Fruit fly (Drosophila melanogaster) whole organism, prepupa: ENCODE measurements around the gene Gr93a.

ENCODE experiments used
- Blimp-1 ChIP-seq: fragments of 200-800 bp; sonication (Bioruptor generic); optimal IDR thresholded peaks from 3 replicates; lab custom pipeline; 2017; ENCODE audit warnings: missing biosample characterization, missing genetic modification characterization, mild to moderate bottlenecking, moderate library complexity, missing genetic modification reagents
- CG10631 ChIP-seq: fragments of 200-800 bp; sonication (Bioruptor generic); optimal IDR thresholded peaks from 2 replicates; lab custom pipeline; 2016; ENCODE audit warnings: missing biosample characterization, missing genetic modification characterization
- CG10669 ChIP-seq: fragments of 200-800 bp; sonication (Bioruptor generic); optimal IDR thresholded peaks from 3 replicates; lab custom pipeline; 2018; ENCODE audit warnings: missing biosample characterization, mild to moderate bottlenecking, missing genetic modification characterization, moderate library complexity
- CG11294 ChIP-seq: fragments of 200-800 bp; sonication (Bioruptor generic); IDR thresholded peaks from 2 replicates; pipeline ENCODE4 v1.3.6; 2022; ENCODE audit warnings: missing biosample characterization, missing genetic modification characterization
- CG11762 ChIP-seq: fragments of 200-800 bp; sonication (Bioruptor generic); optimal IDR thresholded peaks from 3 replicates; lab custom pipeline; 2016; ENCODE audit warnings: missing biosample characterization, missing genetic modification characterization; ENCODE audit not compliant: insufficient read depth
- CG11902 ChIP-seq: fragments of 200-800 bp; sonication (Bioruptor generic); optimal IDR thresholded peaks from 3 replicates; lab custom pipeline; 2016; ENCODE audit warnings: missing biosample characterization, missing genetic modification characterization
- CG15336 ChIP-seq: fragments of 200-800 bp; sonication (Bioruptor generic); IDR thresholded peaks from 2 replicates; pipeline ENCODE4 v1.3.6; 2022; ENCODE audit warnings: missing biosample characterization, missing genetic modification characterization
- CG1621 ChIP-seq: fragments of 200-800 bp; sonication (Bioruptor generic); optimal IDR thresholded peaks from 3 replicates; lab custom pipeline; 2018; ENCODE audit warnings: missing biosample characterization, mild to moderate bottlenecking, missing genetic modification characterization
- CG16779 ChIP-seq: fragments of 200-800 bp; sonication (Bioruptor generic); optimal IDR thresholded peaks from 3 replicates; lab custom pipeline; 2017; ENCODE audit warnings: missing biosample characterization, mild to moderate bottlenecking, missing genetic modification characterization
- CG3032 ChIP-seq: fragments of 200-800 bp; optimal IDR thresholded peaks from 2 replicates; lab custom pipeline; 2019; ENCODE audit warnings: missing biosample characterization, mild to moderate bottlenecking, missing genetic modification characterization, moderate library complexity
- CG31627 ChIP-seq: fragments of 200-800 bp; sonication (Bioruptor generic); optimal IDR thresholded peaks from 3 replicates; lab custom pipeline; 2016; ENCODE audit warnings: missing biosample characterization, missing genetic modification characterization
- CG34406 ChIP-seq: fragments of 200-800 bp; sonication (Bioruptor generic); optimal IDR thresholded peaks from 3 replicates; lab custom pipeline; 2016; ENCODE audit warnings: missing biosample characterization, missing genetic modification characterization
- CG3919 ChIP-seq: fragments of 200-800 bp; sonication (Bioruptor generic); optimal IDR thresholded peaks from 3 replicates; lab custom pipeline; 2016; ENCODE audit warnings: missing biosample characterization, missing genetic modification characterization
- CG6163 ChIP-seq: fragments of 200-800 bp; sonication (Bioruptor generic); IDR thresholded peaks from 3 replicates; pipeline ENCODE4 v1.3.6; 2022; ENCODE audit warnings: missing biosample characterization, missing genetic modification characterization
- CG6276 ChIP-seq: fragments of 200-800 bp; sonication (Bioruptor generic); optimal IDR thresholded peaks from 2 replicates; lab custom pipeline; 2017; ENCODE audit warnings: missing biosample characterization, mild to moderate bottlenecking, missing genetic modification characterization
- CG6792 ChIP-seq: fragments of 200-800 bp; sonication (Bioruptor generic); optimal IDR thresholded peaks from 3 replicates; lab custom pipeline; 2016; ENCODE audit warnings: missing biosample characterization, missing genetic modification characterization
- CG6854 ChIP-seq: fragments of 200-800 bp; sonication (Bioruptor generic); optimal IDR thresholded peaks from 2 replicates; lab custom pipeline; 2017; ENCODE audit warnings: missing biosample characterization, mild to moderate bottlenecking, missing genetic modification characterization
- CG8119 ChIP-seq: fragments of 200-800 bp; sonication (Bioruptor generic); IDR thresholded peaks from 3 replicates; pipeline ENCODE4 v1.3.6; 2022; ENCODE audit warnings: missing biosample characterization, missing genetic modification characterization
- CG8319 ChIP-seq: fragments of 200-800 bp; sonication (Bioruptor generic); optimal IDR thresholded peaks from 3 replicates; lab custom pipeline; 2016; ENCODE audit warnings: missing biosample characterization, missing genetic modification characterization
- CG8632 ChIP-seq: fragments of 200-800 bp; sonication (Bioruptor generic); optimal IDR thresholded peaks from 3 replicates; lab custom pipeline; 2016; ENCODE audit warnings: missing biosample characterization, missing genetic modification characterization
- CG9139 ChIP-seq: fragments of 200-800 bp; sonication (Bioruptor generic); optimal IDR thresholded peaks from 3 replicates; lab custom pipeline; 2017; ENCODE audit warnings: missing biosample characterization, mild to moderate bottlenecking, missing genetic modification characterization
- Eip75B ChIP-seq: fragments of 200-800 bp; sonication (Bioruptor generic); optimal IDR thresholded peaks from 3 replicates; lab custom pipeline; 2016; ENCODE audit warnings: missing biosample characterization, missing genetic modification characterization
- Eip78C ChIP-seq: fragments of 200-800 bp; sonication (Bioruptor generic); peaks from one replicate; lab custom pipeline; 2016; ENCODE audit warnings: missing biosample characterization, missing genetic modification characterization
- Eip93F ChIP-seq: fragments of 200-800 bp; sonication (Bioruptor generic); optimal IDR thresholded peaks from 2 replicates; lab custom pipeline; 2016; ENCODE audit warnings: missing biosample characterization, mild to moderate bottlenecking, missing genetic modification characterization
- Ets21C ChIP-seq: fragments of 200-800 bp; sonication (Bioruptor generic); optimal IDR thresholded peaks from 3 replicates; lab custom pipeline; 2016; ENCODE audit warnings: missing biosample characterization, missing genetic modification characterization
- Ets96B ChIP-seq: fragments of 200-800 bp; optimal IDR thresholded peaks from 2 replicates; lab custom pipeline; 2019; ENCODE audit warnings: missing biosample characterization, mild to moderate bottlenecking, missing genetic modification characterization, moderate library complexity
- Gug ChIP-seq: fragments of 200-800 bp; sonication (Bioruptor generic); IDR thresholded peaks from 2 replicates; pipeline ENCODE4 v1.3.6; 2022; ENCODE audit warnings: missing biosample characterization, missing genetic modification characterization
- Hr38 ChIP-seq: sonication (Bioruptor generic); optimal IDR thresholded peaks from 2 replicates; lab custom pipeline; 2016; ENCODE audit warnings: missing biosample characterization, missing genetic modification characterization
- Hr39 ChIP-seq: fragments of 200-800 bp; sonication (Bioruptor generic); optimal IDR thresholded peaks from 2 replicates; lab custom pipeline; 2016; ENCODE audit warnings: missing biosample characterization, missing genetic modification characterization
- Hr4 ChIP-seq: fragments of 200-800 bp; sonication (Bioruptor generic); optimal IDR thresholded peaks from 3 replicates; lab custom pipeline; 2016; ENCODE audit warnings: missing biosample characterization, missing genetic modification characterization
- OdsH ChIP-seq: fragments of 200-800 bp; sonication (Bioruptor generic); optimal IDR thresholded peaks from 3 replicates; lab custom pipeline; 2016; ENCODE audit warnings: missing biosample characterization, missing genetic modification characterization
- Smox ChIP-seq: fragments of 200-800 bp; sonication (Bioruptor generic); optimal IDR thresholded peaks from 3 replicates; lab custom pipeline; 2016; ENCODE audit warnings: missing biosample characterization, missing genetic modification characterization
- Sox102F ChIP-seq: fragments of 200-800 bp; sonication (Bioruptor generic); optimal IDR thresholded peaks from 2 replicates; lab custom pipeline; 2016; ENCODE audit warnings: missing biosample characterization, mild to moderate bottlenecking, missing genetic modification characterization
- Sox14 ChIP-seq: fragments of 200-800 bp; sonication (Bioruptor generic); optimal IDR thresholded peaks from 3 replicates; lab custom pipeline; 2016; ENCODE audit warnings: missing biosample characterization, missing genetic modification characterization
- Sox15 ChIP-seq: fragments of 200-800 bp; sonication (Bioruptor generic); optimal IDR thresholded peaks from 3 replicates; lab custom pipeline; 2016; ENCODE audit warnings: missing biosample characterization, missing genetic modification characterization
- achi ChIP-seq: fragments of 200-800 bp; sonication (Bioruptor generic); optimal IDR thresholded peaks from 3 replicates; lab custom pipeline; 2016; ENCODE audit warnings: missing biosample characterization, missing genetic modification characterization
- acj6 ChIP-seq: fragments of 200-800 bp; sonication (Bioruptor generic); optimal IDR thresholded peaks from 3 replicates; lab custom pipeline; 2016; ENCODE audit warnings: missing biosample characterization, missing genetic modification characterization
- cyc ChIP-seq: fragments of 200-800 bp; sonication (Bioruptor generic); optimal IDR thresholded peaks from 3 replicates; lab custom pipeline; 2016; ENCODE audit warnings: missing biosample characterization, missing genetic modification characterization
- dac ChIP-seq: fragments of 200-800 bp; sonication (Bioruptor generic); optimal IDR thresholded peaks from 2 replicates; lab custom pipeline; 2017; ENCODE audit warnings: missing biosample characterization, mild to moderate bottlenecking, missing genetic modification characterization
- dsx ChIP-seq: fragments of 200-800 bp; optimal IDR thresholded peaks from 3 replicates; lab custom pipeline; 2019; ENCODE audit warnings: missing biosample characterization, mild to moderate bottlenecking, missing genetic modification characterization, moderate library complexity; ENCODE audit not compliant: poor library complexity, severe bottlenecking
- eg ChIP-seq: fragments of 200-800 bp; sonication (Bioruptor generic); IDR thresholded peaks from 3 replicates; pipeline ENCODE4 v1.3.6; 2022; ENCODE audit warnings: missing biosample characterization, missing genetic modification characterization
- esn ChIP-seq: fragments of 200-800 bp; sonication (Bioruptor generic); optimal IDR thresholded peaks from 2 replicates; lab custom pipeline; 2016; ENCODE audit warnings: missing biosample characterization, mild to moderate bottlenecking, missing genetic modification characterization, moderate library complexity
- fd59A ChIP-seq: fragments of 200-800 bp; sonication (Bioruptor generic); optimal IDR thresholded peaks from 2 replicates; lab custom pipeline; 2017; ENCODE audit warnings: missing biosample characterization, mild to moderate bottlenecking, missing genetic modification characterization, missing genetic modification reagents
- fkh ChIP-seq: fragments of 200-800 bp; sonication (Bioruptor generic); optimal IDR thresholded peaks from 3 replicates; lab custom pipeline; 2017; ENCODE audit warnings: missing biosample characterization, mild to moderate bottlenecking, missing genetic modification characterization, moderate library complexity
- lz ChIP-seq: fragments of 200-800 bp; sonication (Bioruptor generic); optimal IDR thresholded peaks from 3 replicates; lab custom pipeline; 2016; ENCODE audit warnings: missing biosample characterization, missing genetic modification characterization
- pdm3 ChIP-seq: fragments of 200-800 bp; sonication (Bioruptor generic); optimal IDR thresholded peaks from 3 replicates; lab custom pipeline; 2016; ENCODE audit warnings: missing biosample characterization, missing genetic modification characterization
- salr ChIP-seq, 2 experiments: fragments of 200-800 bp; sonication (Bioruptor generic); optimal IDR thresholded peaks; 3 replicates each; lab custom pipeline; 2016 to 2018; ENCODE audit warnings: missing biosample characterization in 2 of 2, missing genetic modification characterization in 2 of 2, mild to moderate bottlenecking in 1 of 2
- ss ChIP-seq, 2 experiments: fragments of 200-800 bp; sonication (Bioruptor generic); optimal IDR thresholded peaks; 2 replicates in 1 of 2; 3 replicates in 1 of 2; lab custom pipeline; 2017 to 2018; ENCODE audit warnings: mild to moderate bottlenecking in 2 of 2, missing biosample characterization in 2 of 2, missing genetic modification characterization in 2 of 2, moderate library complexity in 1 of 2
- svp ChIP-seq: fragments of 200-800 bp; sonication (Bioruptor generic); peaks from one replicate; lab custom pipeline; 2016; ENCODE audit warnings: missing biosample characterization, missing genetic modification characterization
- topi ChIP-seq: fragments of 200-800 bp; sonication (Bioruptor generic); optimal IDR thresholded peaks from 3 replicates; lab custom pipeline; 2016; ENCODE audit warnings: missing biosample characterization, missing genetic modification characterization
- vri ChIP-seq: fragments of 200-800 bp; sonication (Bioruptor generic); optimal IDR thresholded peaks from 3 replicates; lab custom pipeline; 2016; ENCODE audit warnings: missing biosample characterization, mild to moderate bottlenecking, missing genetic modification characterization

Gr93a gene

dm6 chr3R:21808622-21809347 lies 23.5 kb upstream of the Gr93a start:
- TF ChIP-seq CG8319: no peak
- no peak for TF ChIP-seq dac
- TF ChIP-seq CG8119 (GFP tag; lab: Robert Waterston, UW): peak; percentile 24; the same call in 1 of the 3 replicates
- TF ChIP-seq CG6276 (GFP tag; lab: Kevin White, UChicago): peak; percentile 8
- no peak for TF ChIP-seq Gug (GFP tag; lab: Robert Waterston, UW)
- TF ChIP-seq CG16779 (tag; lab: Kevin White, UChicago): no peak
- TF ChIP-seq Hr39 (GFP tag; lab: Kevin White, UChicago): no peak
- no peak for TF ChIP-seq dsx (GFP tag; lab: Kevin White, UChicago)
- TF ChIP-seq CG1621 (tag; lab: Kevin White, UChicago): no peak
- no peak for TF ChIP-seq fd59A
- no peak for TF ChIP-seq CG31627 (GFP tag; lab: Kevin White, UChicago)
- TF ChIP-seq Hr4 (GFP tag; lab: Kevin White, UChicago): peak; percentile 33
- peak; percentile 33 for TF ChIP-seq pdm3 (GFP tag; lab: Kevin White, UChicago)
- no peak for TF ChIP-seq Sox102F (GFP tag; lab: Kevin White, UChicago)
- TF ChIP-seq CG34406 (GFP tag; lab: Kevin White, UChicago): no peak
- TF ChIP-seq svp: peak; percentile 68
- peak; percentile 25 for TF ChIP-seq Smox (GFP tag; lab: Kevin White, UChicago)
- peak; percentile 17 for TF ChIP-seq topi (GFP tag; lab: Kevin White, UChicago)
- no peak for TF ChIP-seq CG11762 (GFP tag; lab: Kevin White, UChicago)
- no peak for TF ChIP-seq Ets21C (GFP tag; lab: Kevin White, UChicago)
- peak; percentile 10 for TF ChIP-seq CG8632 (GFP tag; lab: Kevin White, UChicago)
- no peak for TF ChIP-seq CG3919 (GFP tag; lab: Kevin White, UChicago)
- TF ChIP-seq CG10631 (GFP tag; lab: Kevin White, UChicago): peak; percentile 15
- TF ChIP-seq vri: no peak
- TF ChIP-seq Sox15 (GFP tag; lab: Kevin White, UChicago): no peak
- TF ChIP-seq Blimp-1: no peak
- TF ChIP-seq CG6792 (GFP tag; lab: Kevin White, UChicago): peak; percentile 19
- TF ChIP-seq cyc (GFP tag; lab: Kevin White, UChicago): peak; percentile 1
- peak; percentile 33 for TF ChIP-seq CG10669 (GFP tag; lab: Kevin White, UChicago)
- no peak for TF ChIP-seq salr (GFP tag; optimal IDR thresholded peaks at IDR 0.05; lab: Kevin White, UChicago)
- no peak for TF ChIP-seq Eip75B
- TF ChIP-seq fkh (GFP tag; lab: Kevin White, UChicago): no peak
- no peak for TF ChIP-seq acj6 (GFP tag; lab: Kevin White, UChicago)
- TF ChIP-seq lz (GFP tag; lab: Kevin White, UChicago): peak; percentile 25
- TF ChIP-seq achi (GFP tag; lab: Kevin White, UChicago): peak; percentile 12
- no peak for TF ChIP-seq Hr38 (GFP tag; lab: Kevin White, UChicago)
- TF ChIP-seq Eip78C (GFP tag; lab: Kevin White, UChicago): peak; percentile 80
- TF ChIP-seq eg: 0 out of 3 replicates have a peak, but pooled peaks have one; percentile 24
- TF ChIP-seq CG6163: no peak
- TF ChIP-seq OdsH (GFP tag; lab: Kevin White, UChicago): peak; percentile 26
- TF ChIP-seq CG9139 (GFP tag; lab: Kevin White, UChicago): no peak
- TF ChIP-seq Eip93F: no peak
- TF ChIP-seq CG3032: no peak
- peak; percentile 12 for TF ChIP-seq Sox14 (GFP tag; lab: Kevin White, UChicago)
- no peak for TF ChIP-seq CG15336
- peak in 1 of 2 experiments; percentile 30 for TF ChIP-seq ss (GFP tag; optimal IDR thresholded peaks at IDR 0.05; lab: Kevin White, UChicago)
- TF ChIP-seq CG11902 (GFP tag; lab: Kevin White, UChicago): no peak
- no peak for TF ChIP-seq CG6854 (GFP tag; lab: Kevin White, UChicago)
- TF ChIP-seq CG11294 (GFP tag; lab: Robert Waterston, UW): no peak
- TF ChIP-seq esn (GFP tag; lab: Kevin White, UChicago): peak; percentile 52
- peak; percentile 35 for TF ChIP-seq Ets96B (tag; lab: Kevin White, UChicago)
